Worm (Caenorhabditis elegans) whole organism, L2 larva: ENCODE results near the gene efl-2.

Source experiments
- C34F6.9 ChIP-seq: fragments of 150-350 bp; optimal IDR thresholded peaks from 2 replicates; lab custom pipeline; 2014; ENCODE audit warnings: missing biosample characterization, missing genetic modification characterization
- F13H6.1 ChIP-seq: sonication (generic microtip); optimal IDR thresholded peaks from 2 replicates; lab custom pipeline; 2016; ENCODE audit warnings: missing genetic modification characterization, missing compliant biosample characterization
- R02D3.7 ChIP-seq: fragments of 150-350 bp; optimal IDR thresholded peaks from 2 replicates; lab custom pipeline; 2014; ENCODE audit warnings: missing biosample characterization, missing genetic modification characterization
- Y55F3AM.14 ChIP-seq: fragments of 200-800 bp; sonication (Bioruptor generic); optimal IDR thresholded peaks from 2 replicates; lab custom pipeline; 2018; ENCODE audit warnings: mild to moderate bottlenecking, missing genetic modification characterization, missing compliant biosample characterization
- ZK546.5 ChIP-seq: sonication (generic microtip); optimal IDR thresholded peaks from 2 replicates; lab custom pipeline; 2017; ENCODE audit warnings: missing biosample characterization, missing genetic modification characterization
- alr-1 ChIP-seq: fragments of 150-350 bp; optimal IDR thresholded peaks from 2 replicates; lab custom pipeline; 2014; ENCODE audit warnings: missing biosample characterization, missing genetic modification characterization
- ama-1 ChIP-seq: fragments of 150-350 bp; optimal IDR thresholded peaks from 2 replicates; lab custom pipeline; 2018; ENCODE audit warnings: inconsistent platforms
- blmp-1 ChIP-seq: sonication (generic microtip); optimal IDR thresholded peaks from 2 replicates; lab custom pipeline; 2017; ENCODE audit warnings: missing genetic modification characterization, mild to moderate bottlenecking, missing compliant biosample characterization, antibody characterized with exemption, moderate library complexity; ENCODE audit not compliant: insufficient read depth
- ceh-16 ChIP-seq: fragments of 150-350 bp; optimal IDR thresholded peaks from 2 replicates; lab custom pipeline; 2014; ENCODE audit warnings: missing biosample characterization, missing genetic modification characterization
- ceh-82 ChIP-seq: fragments of 150-350 bp; optimal IDR thresholded peaks from 2 replicates; lab custom pipeline; 2014; ENCODE audit warnings: missing biosample characterization, missing genetic modification characterization
- crh-2 ChIP-seq: sonication (generic microtip); optimal IDR thresholded peaks from 2 replicates; lab custom pipeline; 2017; ENCODE audit warnings: missing biosample characterization, missing genetic modification characterization
- dmd-4 ChIP-seq: sonication (generic microtip); optimal IDR thresholded peaks from 2 replicates; lab custom pipeline; 2017; ENCODE audit warnings: missing biosample characterization, missing genetic modification characterization
- egl-27 ChIP-seq: sonication (generic microtip); optimal IDR thresholded peaks from 3 replicates; lab custom pipeline; 2017; ENCODE audit warnings: missing biosample characterization, missing genetic modification reagents, missing genetic modification characterization
- elt-1 ChIP-seq: fragments of 150-350 bp; optimal IDR thresholded peaks from 2 replicates; lab custom pipeline; 2014; ENCODE audit warnings: missing biosample characterization, missing genetic modification characterization
- elt-3 ChIP-seq: sonication (generic microtip); optimal IDR thresholded peaks from 2 replicates; lab custom pipeline; 2017; ENCODE audit warnings: missing biosample characterization, missing genetic modification characterization
- fos-1 ChIP-seq: fragments of 150-350 bp; optimal IDR thresholded peaks from 2 replicates; lab custom pipeline; 2014; ENCODE audit warnings: missing biosample characterization, missing genetic modification characterization
- gmeb-1 ChIP-seq: fragments of 150-350 bp; optimal IDR thresholded peaks from 2 replicates; lab custom pipeline; 2014; ENCODE audit warnings: missing biosample characterization, missing genetic modification characterization
- lin-11 ChIP-seq: fragments of 150-350 bp; sonication (generic microtip); optimal IDR thresholded peaks from 2 replicates; lab custom pipeline; 2014; ENCODE audit warnings: missing biosample characterization, missing genetic modification characterization, inconsistent platforms, mixed read lengths
- lin-13 ChIP-seq: fragments of 150-350 bp; optimal IDR thresholded peaks from 2 replicates; lab custom pipeline; 2014; ENCODE audit warnings: missing biosample characterization, missing genetic modification reagents, missing genetic modification characterization
- lin-39 ChIP-seq: fragments of 150-350 bp; optimal IDR thresholded peaks from 2 replicates; lab custom pipeline; 2014; ENCODE audit warnings: missing biosample characterization, missing genetic modification reagents, missing genetic modification characterization
- lsy-2 ChIP-seq, 2 experiments: fragments of 150-350 bp in 1 of 2; sonication (generic microtip) in 1 of 2; optimal IDR thresholded peaks; 2 replicates each; lab custom pipeline; 2014 to 2017; ENCODE audit warnings: missing biosample characterization in 2 of 2, missing genetic modification characterization in 2 of 2
- mab-5 ChIP-seq: fragments of 150-350 bp; optimal IDR thresholded peaks from 2 replicates; lab custom pipeline; 2014; ENCODE audit warnings: missing biosample characterization, missing genetic modification characterization
- mbf-1 ChIP-seq: sonication (generic microtip); optimal IDR thresholded peaks from 2 replicates; lab custom pipeline; 2017; ENCODE audit warnings: missing biosample characterization, missing genetic modification characterization
- mdl-1 ChIP-seq, 2 experiments: fragments of 150-350 bp in 1 of 2; sonication (generic microtip) in 1 of 2; optimal IDR thresholded peaks; 2 replicates each; lab custom pipeline; 2017; ENCODE audit warnings: missing biosample characterization in 2 of 2, missing genetic modification characterization in 2 of 2
- nhr-11 ChIP-seq: fragments of 150-350 bp; optimal IDR thresholded peaks from 2 replicates; lab custom pipeline; 2014; ENCODE audit warnings: missing biosample characterization, missing genetic modification characterization
- nhr-12 ChIP-seq: fragments of 150-350 bp; optimal IDR thresholded peaks from 2 replicates; lab custom pipeline; 2014; ENCODE audit warnings: missing biosample characterization, missing genetic modification characterization
- nhr-129 ChIP-seq: fragments of 150-350 bp; optimal IDR thresholded peaks from 2 replicates; lab custom pipeline; 2014; ENCODE audit warnings: missing biosample characterization, missing genetic modification characterization
- nhr-21 ChIP-seq: fragments of 150-350 bp; optimal IDR thresholded peaks from 2 replicates; lab custom pipeline; 2014; ENCODE audit warnings: missing biosample characterization, missing genetic modification characterization
- nhr-237 ChIP-seq: fragments of 150-350 bp; optimal IDR thresholded peaks from 2 replicates; lab custom pipeline; 2014; ENCODE audit warnings: missing biosample characterization, missing genetic modification characterization
- nhr-25 ChIP-seq: fragments of 150-350 bp; sonication (generic microtip); optimal IDR thresholded peaks from 3 replicates; lab custom pipeline; 2014; ENCODE audit warnings: missing biosample characterization, missing genetic modification characterization
- nhr-6 ChIP-seq: fragments of 150-350 bp; optimal IDR thresholded peaks from 2 replicates; lab custom pipeline; 2014; ENCODE audit warnings: missing biosample characterization, missing genetic modification characterization
- nhr-77 ChIP-seq: fragments of 150-350 bp; optimal IDR thresholded peaks from 2 replicates; lab custom pipeline; 2014; ENCODE audit warnings: missing biosample characterization, missing genetic modification characterization
- sem-4 ChIP-seq: fragments of 150-350 bp; optimal IDR thresholded peaks from 2 replicates; lab custom pipeline; 2014; ENCODE audit warnings: missing biosample characterization, missing genetic modification reagents, missing genetic modification characterization
- skn-1 ChIP-seq: sonication (generic microtip); optimal IDR thresholded peaks from 2 replicates; lab custom pipeline; 2017; ENCODE audit warnings: missing biosample characterization, missing genetic modification characterization
- sma-9 ChIP-seq, 2 experiments: fragments of 150-350 bp in 1 of 2; sonication (generic microtip) in 1 of 2; optimal IDR thresholded peaks; 2 replicates each; lab custom pipeline; 2014 to 2016; ENCODE audit warnings: missing genetic modification characterization in 2 of 2, mild to moderate bottlenecking in 1 of 2, missing biosample characterization in 1 of 2, missing compliant biosample characterization in 1 of 2, missing genetic modification reagents in 1 of 2, moderate library complexity in 1 of 2
- snpc-4 ChIP-seq: fragments of 150-350 bp; optimal IDR thresholded peaks from 2 replicates; lab custom pipeline; 2014; ENCODE audit warnings: missing biosample characterization, missing genetic modification characterization
- unc-55 ChIP-seq: fragments of 150-350 bp; sonication (generic microtip); optimal IDR thresholded peaks from 3 replicates; lab custom pipeline; 2014; ENCODE audit warnings: missing biosample characterization, missing genetic modification reagents, missing genetic modification characterization
- zag-1 ChIP-seq: fragments of 150-350 bp; optimal IDR thresholded peaks from 2 replicates; lab custom pipeline; 2014; ENCODE audit warnings: missing biosample characterization, missing genetic modification characterization
- ztf-1 ChIP-seq: fragments of 200-800 bp; sonication (Bioruptor generic); conservative IDR thresholded peaks from 2 replicates; pipeline ENCODE4 v1.3.6; 2022; ENCODE audit warnings: missing genetic modification characterization, missing compliant biosample characterization
- ztf-11 ChIP-seq: sonication (generic microtip); optimal IDR thresholded peaks from 2 replicates; lab custom pipeline; 2017; ENCODE audit warnings: missing biosample characterization, missing genetic modification characterization

efl-2 gene

DNA sequence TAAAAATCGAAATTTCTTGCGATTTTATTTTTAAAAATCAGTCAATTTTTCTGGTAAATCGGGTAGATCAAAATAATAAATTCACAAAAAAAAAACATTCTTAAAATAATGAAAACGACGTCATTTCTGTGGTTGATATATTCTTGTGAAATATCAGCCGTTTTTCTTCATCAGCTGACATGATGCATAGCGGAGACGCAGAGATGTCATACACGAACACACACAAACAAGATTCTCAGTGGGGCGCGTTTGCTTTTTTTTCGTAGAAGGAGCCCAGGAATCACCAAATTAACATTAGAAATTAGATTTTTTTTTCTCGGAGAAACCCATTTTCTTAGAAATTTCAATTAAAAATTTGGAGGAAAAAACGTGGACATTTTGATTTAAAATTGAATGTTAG is 41.7 kb downstream of the efl-2 start (continued):
- TF ChIP-seq fos-1 = peak; percentile 90
- peak; percentile 81 for TF ChIP-seq nhr-6 (tag; lab: Kevin White, UChicago)
- TF ChIP-seq ceh-16 = no peak
- TF ChIP-seq lin-11 (tag; lab: Kevin White, UChicago) = peak; percentile 60
- TF ChIP-seq mbf-1 (tag; lab: Kevin White, UChicago) = no peak
- TF ChIP-seq skn-1 = peak; percentile 75
- TF ChIP-seq ztf-11 (tag; lab: Kevin White, UChicago) = no peak
- TF ChIP-seq ZK546.5 (tag; lab: Kevin White, UChicago) = no peak
- TF ChIP-seq egl-27 (tag; lab: Kevin White, UChicago) = peak; percentile 69
- peak; percentile 37 for TF ChIP-seq ama-1 (lab: Kevin White, UChicago)
- peak; percentile 57 for TF ChIP-seq sem-4
- no peak for TF ChIP-seq nhr-11
- TF ChIP-seq ztf-1 (GFP tag; lab: Robert Waterston, UW) = no peak
- TF ChIP-seq elt-3 = no peak
- TF ChIP-seq blmp-1 (tag; lab: Kevin White, UChicago) = peak; percentile 7
- no peak for TF ChIP-seq lin-39 (tag; lab: Kevin White, UChicago)
- no peak for TF ChIP-seq elt-1 (tag; lab: Kevin White, UChicago)
- no peak for TF ChIP-seq nhr-237 (tag; lab: Kevin White, UChicago)
- TF ChIP-seq snpc-4 (tag; lab: Kevin White, UChicago) = peak; percentile 45

DNA sequence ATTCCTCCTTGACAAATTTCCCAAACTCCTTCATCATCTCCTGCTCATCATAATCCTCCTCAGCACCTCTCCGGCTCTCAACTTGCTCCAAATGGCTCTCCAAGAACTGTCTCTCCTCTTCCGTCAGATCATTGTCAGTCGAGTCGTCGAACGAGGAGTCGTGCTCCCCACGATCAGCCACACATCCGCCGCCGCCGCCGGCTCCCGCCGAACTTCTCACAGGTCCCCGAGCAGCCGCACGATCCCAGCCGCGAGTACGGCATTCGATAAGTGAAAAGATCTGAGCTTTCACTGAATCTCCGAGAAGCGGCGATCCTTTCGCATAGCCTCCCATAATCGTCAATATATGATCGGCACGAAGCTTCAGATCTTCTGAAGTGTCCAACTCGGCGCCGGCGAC is 45.4 kb downstream of the efl-2 start:
- TF ChIP-seq elt-1 (tag; lab: Kevin White, UChicago) (no peak), ceh-82 (tag; lab: Kevin White, UChicago) (no peak), unc-55 (GFP tag; lab: Kevin White, UChicago) (no peak), alr-1 (tag; lab: Kevin White, UChicago) (no peak), ztf-11 (tag; lab: Kevin White, UChicago) (no peak), lsy-2 (tag; optimal IDR thresholded peaks at IDR 0.05; lab: Kevin White, UChicago) (no peak), nhr-237 (tag; lab: Kevin White, UChicago) (no peak), lin-39 (tag; lab: Kevin White, UChicago) (no peak), lin-11 (tag; lab: Kevin White, UChicago) (no peak), ZK546.5 (tag; lab: Kevin White, UChicago) (no peak), nhr-6 (tag; lab: Kevin White, UChicago) (no peak), gmeb-1 (tag; lab: Kevin White, UChicago) (no peak), nhr-129 (tag; lab: Kevin White, UChicago) (no peak)
- TF ChIP-seq, all 48 proteins: peak for 0

DNA sequence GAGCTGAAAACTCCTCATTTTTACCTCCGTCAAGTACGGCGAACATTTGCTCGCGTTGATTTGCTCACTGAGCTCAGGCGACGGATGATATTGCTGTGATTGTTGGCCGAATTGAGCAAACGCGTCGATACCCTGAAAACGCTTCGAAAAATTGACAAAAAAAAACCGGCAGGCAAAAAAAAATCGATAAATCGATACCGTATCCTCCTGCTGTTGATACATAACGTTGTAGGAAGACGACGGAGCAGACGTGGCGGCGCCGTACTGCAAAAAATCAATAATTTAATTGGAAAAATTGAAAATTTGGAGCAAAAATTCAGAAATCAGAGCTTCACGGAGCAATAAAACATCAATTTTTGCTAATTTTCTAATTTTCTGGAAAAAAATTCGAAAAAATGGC is 48.9 kb downstream of the efl-2 start:
- TF ChIP-seq nhr-77 (tag; lab: Kevin White, UChicago) = no peak
- no peak for TF ChIP-seq skn-1
- no peak for TF ChIP-seq elt-1 (tag; lab: Kevin White, UChicago)
- TF ChIP-seq ama-1 (lab: Kevin White, UChicago) = no peak
- no peak for TF ChIP-seq R02D3.7 (tag; lab: Kevin White, UChicago)
- TF ChIP-seq ceh-82 (tag; lab: Kevin White, UChicago) = no peak
- TF ChIP-seq nhr-11 = no peak
- no peak for TF ChIP-seq zag-1 (tag; lab: Kevin White, UChicago)
- TF ChIP-seq egl-27 (tag; lab: Kevin White, UChicago) = no peak
- no peak for TF ChIP-seq lin-13 (GFP tag; lab: Kevin White, UChicago)
- no peak for TF ChIP-seq nhr-237 (tag; lab: Kevin White, UChicago)
- TF ChIP-seq sma-9 (GFP tag; optimal IDR thresholded peaks at IDR 0.05; lab: Kevin White, UChicago) = no peak
- no peak for TF ChIP-seq sma-9 (tag; optimal IDR thresholded peaks at IDR 0.05; lab: Kevin White, UChicago)
- no peak for TF ChIP-seq dmd-4
- TF ChIP-seq mdl-1 (tag; optimal IDR thresholded peaks at IDR 0.05; lab: Kevin White, UChicago) = no peak
- TF ChIP-seq mab-5 (tag; lab: Kevin White, UChicago) = no peak
- TF ChIP-seq ztf-1 (GFP tag; lab: Robert Waterston, UW) = no peak
- TF ChIP-seq nhr-25 (tag; lab: Kevin White, UChicago) = no peak

DNA sequence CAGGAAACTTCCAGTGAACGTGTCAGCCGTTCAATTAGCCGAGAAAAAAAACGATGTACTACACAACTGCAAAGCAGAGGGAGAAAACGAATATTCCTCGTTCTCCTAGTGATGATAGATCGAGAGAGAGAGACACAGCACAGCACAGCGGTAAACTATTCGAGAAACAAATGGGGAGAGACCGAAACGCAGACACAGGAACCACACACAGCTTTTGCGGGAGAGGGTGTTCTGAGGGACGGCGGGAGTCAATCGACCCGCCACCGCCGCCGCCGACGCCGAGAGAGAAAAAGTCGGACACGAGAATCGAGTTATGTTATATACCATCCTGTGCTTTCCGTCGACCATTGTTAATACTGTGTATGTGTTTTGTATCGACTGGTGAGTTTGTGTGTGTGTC is 50.7 kb downstream of the efl-2 start:
- no peak for TF ChIP-seq nhr-12 (tag; lab: Kevin White, UChicago)
- no peak for TF ChIP-seq elt-1 (tag; lab: Kevin White, UChicago)
- peak; percentile 5 for TF ChIP-seq crh-2 (tag; lab: Kevin White, UChicago)
- peak; percentile 27 for TF ChIP-seq nhr-129 (tag; lab: Kevin White, UChicago)
- no peak for TF ChIP-seq sem-4
- no peak for TF ChIP-seq gmeb-1 (tag; lab: Kevin White, UChicago)
- no peak for TF ChIP-seq nhr-21
- TF ChIP-seq Y55F3AM.14 (GFP tag; lab: Kevin White, UChicago) = no peak
- TF ChIP-seq unc-55 (GFP tag; lab: Kevin White, UChicago) = peak; percentile 29
- peak; percentile 48 for TF ChIP-seq C34F6.9
- no peak for TF ChIP-seq alr-1 (tag; lab: Kevin White, UChicago)
- peak; percentile 20 for TF ChIP-seq F13H6.1
- TF ChIP-seq lin-11 (tag; lab: Kevin White, UChicago) = no peak
- no peak for TF ChIP-seq elt-3
- no peak for TF ChIP-seq nhr-25 (tag; lab: Kevin White, UChicago)
- TF ChIP-seq snpc-4 (tag; lab: Kevin White, UChicago) = peak; percentile 58
- TF ChIP-seq ZK546.5 (tag; lab: Kevin White, UChicago) = no peak
- peak; percentile 22 for TF ChIP-seq fos-1
- peak; percentile 24 for TF ChIP-seq sma-9 (GFP tag; optimal IDR thresholded peaks at IDR 0.05; lab: Kevin White, UChicago)
- TF ChIP-seq sma-9 (tag; optimal IDR thresholded peaks at IDR 0.05; lab: Kevin White, UChicago) = no peak
- no peak for TF ChIP-seq nhr-6 (tag; lab: Kevin White, UChicago)
